Fruit fly (Drosophila melanogaster): Measurements from ENCODE around the gene CG9123.

CG9123 gene

DNA sequence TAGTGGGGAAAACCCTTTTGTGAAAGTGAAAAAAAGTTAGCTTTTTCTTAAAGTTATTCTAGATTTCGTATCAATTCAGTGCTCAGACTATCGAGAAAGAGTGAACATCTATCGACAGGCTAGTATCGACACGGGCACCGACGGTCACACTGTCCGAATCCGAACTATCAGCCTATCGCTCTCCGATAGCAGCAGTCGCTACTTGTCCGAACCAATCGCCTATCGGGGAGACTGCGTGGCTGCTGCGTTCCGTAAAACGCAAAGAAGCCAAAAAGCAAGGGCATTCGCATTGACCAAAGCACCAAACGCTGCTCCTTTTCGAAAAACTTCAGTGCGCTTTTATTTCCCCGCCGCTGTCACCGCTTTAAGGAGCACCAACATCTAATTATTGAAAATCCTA, 22.6 kb downstream of the CG9123 start, which contains the start of gene Top1 (continued):
- peak in 1 of 2 experiments; percentile 20 for TF ChIP-seq Pdp1 (GFP tag; optimal IDR thresholded peaks at IDR 0.05)
- TF ChIP-seq jigr1 (GFP tag; IDR thresholded peaks at IDR 0.05), result no peak
- no peak for TF ChIP-seq CG31224 (GFP tag; IDR thresholded peaks at IDR 0.05)
- no peak for TF ChIP-seq CG3281 (GFP tag; optimal IDR thresholded peaks at IDR 0.05)
- no peak for TF ChIP-seq Atf3 (GFP tag; optimal IDR thresholded peaks at IDR 0.05)
- peak; percentile 50 for TF ChIP-seq wek (GFP tag; optimal IDR thresholded peaks at IDR 0.05)
- no peak for TF ChIP-seq Dfd (GFP tag; optimal IDR thresholded peaks at IDR 0.05)
- TF ChIP-seq cwo (GFP tag; optimal IDR thresholded peaks at IDR 0.05), result no peak
- TF ChIP-seq HLH3B (GFP tag; IDR thresholded peaks at IDR 0.05), result no peak
- TF ChIP-seq CG4820 (GFP tag; optimal IDR thresholded peaks at IDR 0.05), result no peak
- TF ChIP-seq CG7786 (GFP tag; optimal IDR thresholded peaks at IDR 0.05), result peak; percentile 6
- TF ChIP-seq az2 (GFP tag; optimal IDR thresholded peaks at IDR 0.05), result no peak
- no peak for TF ChIP-seq CG43689 (GFP tag; IDR thresholded peaks at IDR 0.05)
- TF ChIP-seq nmo (GFP tag; optimal IDR thresholded peaks at IDR 0.05), result peak; percentile 43
- peak; percentile 95 for TF ChIP-seq hb (GFP tag; IDR thresholded peaks at IDR 0.05; ENCODE audit: partially characterized antibody)
- TF ChIP-seq CG4730 (GFP tag; IDR thresholded peaks at IDR 0.05), result no peak
- TF ChIP-seq CHES-1-like (GFP tag; optimal IDR thresholded peaks at IDR 0.05), result no peak
- no peak for TF ChIP-seq cad (GFP tag; optimal IDR thresholded peaks at IDR 0.05)
- TF ChIP-seq otp (GFP tag; IDR thresholded peaks at IDR 0.05), result 0 out of 3 replicates have a peak, but pooled peaks have one; percentile 14
- TF ChIP-seq Asciz (GFP tag; optimal IDR thresholded peaks at IDR 0.05), result no peak
- TF ChIP-seq Dbx (GFP tag; IDR thresholded peaks at IDR 0.05), result peak; percentile 68; the same call in 2 of the 3 replicates
- TF ChIP-seq wdn (GFP tag; IDR thresholded peaks at IDR 0.05), result no peak
- peak; percentile 12 for TF ChIP-seq CG18619 (GFP tag; optimal IDR thresholded peaks at IDR 0.05)
- TF ChIP-seq CG14050 (GFP tag; IDR thresholded peaks at IDR 0.05), result no peak
- TF ChIP-seq CG1529 (GFP tag; optimal IDR thresholded peaks at IDR 0.05), result no peak
- no peak for TF ChIP-seq pan (optimal IDR thresholded peaks at IDR 0.05)
- TF ChIP-seq pan (GFP tag; optimal IDR thresholded peaks at IDR 0.05 in 1 of 2, IDR thresholded peaks at IDR 0.05 in 1 of 2), result no peak
- peak; percentile 87 for TF ChIP-seq row (GFP tag; IDR thresholded peaks at IDR 0.05)
- TF ChIP-seq Neu2 (GFP tag; optimal IDR thresholded peaks at IDR 0.05; ENCODE audit: borderline replicate concordance), result no peak
- TF ChIP-seq gcm2 (GFP tag; optimal IDR thresholded peaks at IDR 0.05), result no peak
- no peak for TF ChIP-seq esg (GFP tag; conservative IDR thresholded peaks at IDR 0.05)
- peak; percentile 95 for TF ChIP-seq hbn (GFP tag; IDR thresholded peaks at IDR 0.05; ENCODE audit: partially characterized antibody)
- peak; percentile 56 for TF ChIP-seq CG17186 (GFP tag; optimal IDR thresholded peaks at IDR 0.05)
- no peak for TF ChIP-seq CG15011 (GFP tag; optimal IDR thresholded peaks at IDR 0.05)
- TF ChIP-seq CG8388 (GFP tag; optimal IDR thresholded peaks at IDR 0.05), result no peak
- TF ChIP-seq Ada2b (GFP tag; IDR thresholded peaks at IDR 0.05), result no peak
- peak; percentile 27 for TF ChIP-seq CG4617 (GFP tag; optimal IDR thresholded peaks at IDR 0.05; ENCODE audit: borderline replicate concordance)
- TF ChIP-seq zen2 (GFP tag; IDR thresholded peaks at IDR 0.05; ENCODE audit: partially characterized antibody), result peak; percentile 96
- TF ChIP-seq CG6654 (GFP tag; optimal IDR thresholded peaks at IDR 0.05), result no peak
- no peak for TF ChIP-seq fd64A (GFP tag; optimal IDR thresholded peaks at IDR 0.05)
- peak; percentile 96 for TF ChIP-seq CG13287 (GFP tag; IDR thresholded peaks at IDR 0.05; ENCODE audit: partially characterized antibody)
- peak; percentile 16 for TF ChIP-seq CG13775 (GFP tag; optimal IDR thresholded peaks at IDR 0.05)
- TF ChIP-seq luna (GFP tag; optimal IDR thresholded peaks at IDR 0.05), result no peak
- peak; percentile 94 for TF ChIP-seq CG14860 (GFP tag; IDR thresholded peaks at IDR 0.05; ENCODE audit: partially characterized antibody)
- no peak for TF ChIP-seq CG8089 (GFP tag; optimal IDR thresholded peaks at IDR 0.05)
- peak; percentile 38 for TF ChIP-seq lilli (GFP tag; optimal IDR thresholded peaks at IDR 0.05)
- no peak for TF ChIP-seq Sox100B (GFP tag; optimal IDR thresholded peaks at IDR 0.05)
- TF ChIP-seq CTCF (GFP tag; optimal IDR thresholded peaks at IDR 0.05), result no peak
- 0 out of 2 replicates have a peak, but pooled peaks have one; percentile 12 for TF ChIP-seq H2.0 (GFP tag; IDR thresholded peaks at IDR 0.05)
- no peak for TF ChIP-seq CG17328 (GFP tag; IDR thresholded peaks at IDR 0.05)
- TF ChIP-seq CG15696 (tag; optimal IDR thresholded peaks at IDR 0.05), result no peak
- no peak for TF ChIP-seq cato (GFP tag; optimal IDR thresholded peaks at IDR 0.05; ENCODE audit: borderline replicate concordance)

All from whole organism, embryonic.